Worm (Caenorhabditis elegans) whole organism, L2 larva: ENCODE data around the gene F10E9.2.

Experiments
- mab-5 ChIP-seq: fragments of 150-350 bp; optimal IDR thresholded peaks from 2 replicates; lab custom pipeline; 2014; ENCODE audit warnings: missing biosample characterization, missing genetic modification characterization
- mdl-1 ChIP-seq, 2 experiments: fragments of 150-350 bp in 1 of 2; sonication (generic microtip) in 1 of 2; optimal IDR thresholded peaks; 2 replicates each; lab custom pipeline; 2017; ENCODE audit warnings: missing biosample characterization in 2 of 2, missing genetic modification characterization in 2 of 2
- snpc-4 ChIP-seq: fragments of 150-350 bp; optimal IDR thresholded peaks from 2 replicates; lab custom pipeline; 2014; ENCODE audit warnings: missing biosample characterization, missing genetic modification characterization
- unc-62 ChIP-seq: fragments of 150-350 bp; optimal IDR thresholded peaks from 2 replicates; lab custom pipeline; 2014; ENCODE audit warnings: missing biosample characterization, missing genetic modification reagents, missing genetic modification characterization
- ztf-4 ChIP-seq: fragments of 150-350 bp; optimal IDR thresholded peaks from 2 replicates; lab custom pipeline; 2014; ENCODE audit warnings: missing biosample characterization, missing genetic modification characterization

ce11 chrIII:8300860-8301396 lies 11.6 kb upstream of the F10E9.2 start:
- TF ChIP-seq ztf-4 (tag; lab: Kevin White, UChicago): no peak
- TF ChIP-seq mab-5 (tag; lab: Kevin White, UChicago): no peak
- no peak for TF ChIP-seq mdl-1 (tag; optimal IDR thresholded peaks at IDR 0.05; lab: Kevin White, UChicago)
- TF ChIP-seq snpc-4 (tag; lab: Kevin White, UChicago): no peak
- TF ChIP-seq unc-62 (GFP tag; lab: Kevin White, UChicago): no peak
